Worm (Caenorhabditis elegans) whole organism, L3 larva: Measurements from ENCODE around the gene H32C10.1.

Experiments
- R02D3.7 ChIP-seq: fragments of 150-350 bp; optimal IDR thresholded peaks from 2 replicates; lab custom pipeline; 2014; ENCODE audit warnings: missing biosample characterization, missing genetic modification characterization
- ZK546.5 ChIP-seq: sonication (generic microtip); optimal IDR thresholded peaks from 2 replicates; lab custom pipeline; 2017; ENCODE audit warnings: missing biosample characterization, missing genetic modification characterization
- aly-2 ChIP-seq: fragments of 150-350 bp; optimal IDR thresholded peaks from 2 replicates; lab custom pipeline; 2014; ENCODE audit warnings: missing biosample characterization, missing genetic modification characterization
- ama-1 ChIP-seq: fragments of 150-350 bp; optimal IDR thresholded peaks from 2 replicates; lab custom pipeline; 2018
- ceh-16 ChIP-seq: sonication (generic microtip); optimal IDR thresholded peaks from 2 replicates; lab custom pipeline; 2017; ENCODE audit warnings: missing biosample characterization, missing genetic modification characterization
- ceh-28 ChIP-seq: fragments of 150-350 bp; optimal IDR thresholded peaks from 2 replicates; lab custom pipeline; 2014; ENCODE audit warnings: missing biosample characterization, missing genetic modification reagents, missing genetic modification characterization
- daf-12 ChIP-seq: fragments of 150-350 bp; optimal IDR thresholded peaks from 2 replicates; lab custom pipeline; 2014; ENCODE audit warnings: missing biosample characterization, missing genetic modification reagents, missing genetic modification characterization
- egl-5 ChIP-seq: fragments of 150-350 bp; optimal IDR thresholded peaks from 2 replicates; lab custom pipeline; 2017; ENCODE audit warnings: missing biosample characterization, missing genetic modification reagents, missing genetic modification characterization, inconsistent platforms
- elt-1 ChIP-seq: fragments of 150-350 bp; optimal IDR thresholded peaks from 2 replicates; lab custom pipeline; 2014; ENCODE audit warnings: missing biosample characterization, missing genetic modification characterization
- elt-2 ChIP-seq: sonication (generic microtip); optimal IDR thresholded peaks from 2 replicates; lab custom pipeline; 2016; ENCODE audit warnings: missing genetic modification reagents, mild to moderate bottlenecking, missing genetic modification characterization, missing compliant biosample characterization
- eor-1 ChIP-seq, 2 experiments: fragments of 150-350 bp; optimal IDR thresholded peaks; 2 replicates each; lab custom pipeline; 2014 to 2018; ENCODE audit warnings: missing biosample characterization in 2 of 2, missing genetic modification characterization in 2 of 2
- fkh-2 ChIP-seq: fragments of 150-350 bp; optimal IDR thresholded peaks from 2 replicates; lab custom pipeline; 2014; ENCODE audit warnings: missing biosample characterization, missing genetic modification reagents, missing genetic modification characterization
- fos-1 ChIP-seq: fragments of 150-350 bp; optimal IDR thresholded peaks from 2 replicates; lab custom pipeline; 2014; ENCODE audit warnings: missing biosample characterization, missing genetic modification characterization
- hmg-11 ChIP-seq: sonication (generic microtip); optimal IDR thresholded peaks from 2 replicates; lab custom pipeline; 2016; ENCODE audit warnings: missing genetic modification characterization, missing compliant biosample characterization
- lin-15B ChIP-seq: fragments of 150-350 bp; optimal IDR thresholded peaks from 2 replicates; lab custom pipeline; 2014; ENCODE audit warnings: missing biosample characterization, missing genetic modification characterization
- lin-39 ChIP-seq: fragments of 150-350 bp; optimal IDR thresholded peaks from 2 replicates; lab custom pipeline; 2018; ENCODE audit warnings: missing biosample characterization, missing genetic modification reagents, missing genetic modification characterization
- mdl-1 ChIP-seq: fragments of 150-350 bp; optimal IDR thresholded peaks from 2 replicates; lab custom pipeline; 2014; ENCODE audit warnings: missing biosample characterization, missing genetic modification characterization
- mml-1 ChIP-seq: fragments of 150-350 bp; sonication (generic microtip); optimal IDR thresholded peaks from 3 replicates; lab custom pipeline; 2014; ENCODE audit warnings: missing biosample characterization, missing genetic modification characterization
- nfya-1 ChIP-seq: sonication (generic microtip); optimal IDR thresholded peaks from 2 replicates; lab custom pipeline; 2017; ENCODE audit warnings: missing genetic modification characterization, mild to moderate bottlenecking, missing compliant biosample characterization, antibody characterized with exemption, moderate library complexity; ENCODE audit not compliant: insufficient read depth
- nhr-11 ChIP-seq: fragments of 150-350 bp; optimal IDR thresholded peaks from 2 replicates; lab custom pipeline; 2014; ENCODE audit warnings: missing biosample characterization, missing genetic modification characterization
- nhr-23 ChIP-seq: fragments of 150-350 bp; optimal IDR thresholded peaks from 2 replicates; lab custom pipeline; 2014; ENCODE audit warnings: missing biosample characterization, missing genetic modification reagents, missing genetic modification characterization
- nhr-25 ChIP-seq: sonication (generic microtip); optimal IDR thresholded peaks from 2 replicates; lab custom pipeline; 2017; ENCODE audit warnings: missing biosample characterization, missing genetic modification characterization
- nhr-28 ChIP-seq: fragments of 150-350 bp; optimal IDR thresholded peaks from 2 replicates; lab custom pipeline; 2014; ENCODE audit warnings: missing biosample characterization, missing genetic modification characterization
- nhr-43 ChIP-seq: sonication (generic microtip); optimal IDR thresholded peaks from 2 replicates; lab custom pipeline; 2016; ENCODE audit warnings: mild to moderate bottlenecking, missing genetic modification characterization, missing compliant biosample characterization; ENCODE audit not compliant: poor library complexity, severe bottlenecking
- nhr-67 ChIP-seq: fragments of 150-350 bp; optimal IDR thresholded peaks from 2 replicates; lab custom pipeline; 2014; ENCODE audit warnings: missing biosample characterization, missing genetic modification characterization
- nhr-76 ChIP-seq: fragments of 150-350 bp; sonication (generic microtip); optimal IDR thresholded peaks from 5 replicates; lab custom pipeline; 2014; ENCODE audit warnings: missing biosample characterization, missing genetic modification characterization
- pha-4 ChIP-seq: fragments of 150-350 bp; optimal IDR thresholded peaks from 2 replicates; lab custom pipeline; 2014; ENCODE audit warnings: missing biosample characterization, missing genetic modification reagents, missing genetic modification characterization
- pqm-1 ChIP-seq: fragments of 150-350 bp; optimal IDR thresholded peaks from 2 replicates; lab custom pipeline; 2017; ENCODE audit warnings: missing biosample characterization, missing genetic modification characterization, inconsistent platforms
- sea-2 ChIP-seq: fragments of 150-350 bp; sonication (generic microtip); optimal IDR thresholded peaks from 4 replicates; lab custom pipeline; 2014; ENCODE audit warnings: missing biosample characterization, missing genetic modification reagents, missing genetic modification characterization
- skn-1 ChIP-seq: fragments of 150-350 bp; optimal IDR thresholded peaks from 2 replicates; lab custom pipeline; 2014; ENCODE audit warnings: missing biosample characterization, missing genetic modification characterization
- snpc-4 ChIP-seq: fragments of 150-350 bp; optimal IDR thresholded peaks from 2 replicates; lab custom pipeline; 2014; ENCODE audit warnings: missing biosample characterization, missing genetic modification characterization
- zag-1 ChIP-seq: fragments of 150-350 bp; optimal IDR thresholded peaks from 2 replicates; lab custom pipeline; 2014; ENCODE audit warnings: missing biosample characterization, missing genetic modification characterization
- ztf-4 ChIP-seq: fragments of 150-350 bp; optimal IDR thresholded peaks from 2 replicates; lab custom pipeline; 2014; ENCODE audit warnings: missing biosample characterization, missing genetic modification characterization

Gene H32C10.1

ce11 chrIV:5944172-5944571 is 10.0 kb downstream of the H32C10.1 start:
- TF ChIP-seq ceh-16 (tag; lab: Kevin White, UChicago), result no peak
- peak; percentile 3 for TF ChIP-seq lin-39 (tag; lab: Kevin White, UChicago)

ce11 chrIV:5945455-5945854 is 11.3 kb downstream of the H32C10.1 start:
- TF ChIP-seq nhr-28 (tag; lab: Kevin White, UChicago), result no peak

- no peak for TF ChIP-seq snpc-4 (tag; lab: Kevin White, UChicago)
- no peak for TF ChIP-seq ZK546.5 (tag; lab: Kevin White, UChicago)
- peak; percentile 3 for TF ChIP-seq nhr-25 (tag; lab: Kevin White, UChicago)
- TF ChIP-seq lin-39 (tag; lab: Kevin White, UChicago), result peak; percentile 6
- no peak for TF ChIP-seq zag-1 (tag; lab: Kevin White, UChicago)
- TF ChIP-seq nhr-67 (tag; lab: Kevin White, UChicago), result no peak
- TF ChIP-seq nhr-11 (tag; lab: Kevin White, UChicago), result no peak
- no peak for TF ChIP-seq pqm-1 (tag; lab: Kevin White, UChicago)
- TF ChIP-seq R02D3.7, result peak; percentile 27
- TF ChIP-seq mml-1, result no peak
- no peak for TF ChIP-seq fkh-2 (tag; lab: Kevin White, UChicago)
- peak; percentile 32 for TF ChIP-seq nhr-43 (tag; lab: Kevin White, UChicago)
- no peak for TF ChIP-seq elt-2 (tag; lab: Kevin White, UChicago)
- TF ChIP-seq daf-12 (tag; lab: Kevin White, UChicago), result no peak
- TF ChIP-seq nfya-1, result no peak
- peak; percentile 4 for TF ChIP-seq hmg-11
- TF ChIP-seq pha-4 (tag; lab: Kevin White, UChicago), result no peak
- TF ChIP-seq sea-2 (GFP tag; lab: Kevin White, UChicago), result no peak
- TF ChIP-seq ama-1, result peak; percentile 53
Measured at ce11 chrIV:5946602-5947444, 12.7 kb downstream of the H32C10.1 start, which contains the start of gene inx-7. TSS of gene inx-7 (minus strand) at chrIV:5946638.

- TF ChIP-seq lin-15B (tag; lab: Kevin White, UChicago) (peak; percentile 58), snpc-4 (tag; lab: Kevin White, UChicago) (peak; percentile 73), ama-1 (peak; percentile 16), nhr-23 (tag; lab: Kevin White, UChicago) (peak; percentile 32), nfya-1 (peak; percentile 80), R02D3.7 (peak; percentile 18), egl-5 (tag; lab: Kevin White, UChicago) (peak; percentile 72), eor-1 (tag; optimal IDR thresholded peaks at IDR 0.05; lab: Kevin White, UChicago) (no peak), fkh-2 (tag; lab: Kevin White, UChicago) (no peak), lin-39 (tag; lab: Kevin White, UChicago) (peak; percentile 97), elt-2 (tag; lab: Kevin White, UChicago) (peak; percentile 19), hmg-11 (peak; percentile 43), nhr-25 (tag; lab: Kevin White, UChicago) (peak; percentile 35), fos-1 (no peak), nhr-67 (tag; lab: Kevin White, UChicago) (no peak), pha-4 (tag; lab: Kevin White, UChicago) (peak; percentile 82), skn-1 (peak; percentile 0)
- TF ChIP-seq, all 47 proteins: peak for 13
Measured at ce11 chrIV:5947555-5948151, 13.5 kb downstream of the H32C10.1 start, which contains the start of gene rps-25. TSS of gene rps-25 (minus strand) at chrIV:5947605.

ce11 chrIV:5948712-5949111 is 14.6 kb downstream of the H32C10.1 start:
- TF ChIP-seq elt-2 (tag; lab: Kevin White, UChicago) (no peak), mdl-1 (tag; lab: Kevin White, UChicago) (no peak), R02D3.7 (no peak), sea-2 (GFP tag; lab: Kevin White, UChicago) (no peak), ceh-16 (tag; lab: Kevin White, UChicago) (no peak), hmg-11 (no peak), nhr-25 (tag; lab: Kevin White, UChicago) (no peak), egl-5 (tag; lab: Kevin White, UChicago) (no peak), aly-2 (no peak), ztf-4 (tag; lab: Kevin White, UChicago) (no peak), nhr-76 (tag; lab: Kevin White, UChicago) (no peak), zag-1 (tag; lab: Kevin White, UChicago) (no peak), nhr-23 (tag; lab: Kevin White, UChicago) (no peak), lin-39 (tag; lab: Kevin White, UChicago) (no peak), ama-1 (no peak), ceh-28 (tag; lab: Kevin White, UChicago) (no peak), elt-1 (tag; lab: Kevin White, UChicago) (no peak), fkh-2 (tag; lab: Kevin White, UChicago) (no peak)
